Worm (Caenorhabditis elegans) whole organism, L1 larva: ENCODE results near the gene melo-1.

ENCODE experiments used
- C04F5.9 ChIP-seq: sonication (generic microtip); optimal IDR thresholded peaks from 2 replicates; lab custom pipeline; 2016; ENCODE audit warnings: missing genetic modification characterization, missing compliant biosample characterization
- C16A3.4 ChIP-seq: fragments of 150-350 bp; optimal IDR thresholded peaks from 2 replicates; lab custom pipeline; 2014; ENCODE audit warnings: missing biosample characterization, missing genetic modification characterization
- C34B4.2 ChIP-seq: sonication (generic microtip); optimal IDR thresholded peaks from 2 replicates; lab custom pipeline; 2017; ENCODE audit warnings: mild to moderate bottlenecking, missing genetic modification characterization, missing compliant biosample characterization
- F16B12.6 ChIP-seq: fragments of 150-350 bp; optimal IDR thresholded peaks from 2 replicates; lab custom pipeline; 2014; ENCODE audit warnings: missing biosample characterization, missing genetic modification characterization
- Y116A8C.19 ChIP-seq: sonication (generic microtip); optimal IDR thresholded peaks from 2 replicates; lab custom pipeline; 2016; ENCODE audit warnings: missing compliant biosample characterization, missing genetic modification characterization, borderline replicate concordance
- aha-1 ChIP-seq: fragments of 150-350 bp; optimal IDR thresholded peaks from 2 replicates; lab custom pipeline; 2014; ENCODE audit warnings: missing biosample characterization, missing genetic modification characterization
- aly-2 ChIP-seq: fragments of 150-350 bp; optimal IDR thresholded peaks from 2 replicates; lab custom pipeline; 2014; ENCODE audit warnings: missing biosample characterization, missing genetic modification characterization
- ama-1 ChIP-seq: fragments of 150-350 bp; optimal IDR thresholded peaks from 2 replicates; lab custom pipeline; 2014
- blmp-1 ChIP-seq: fragments of 150-350 bp; optimal IDR thresholded peaks from 2 replicates; lab custom pipeline; 2014; ENCODE audit warnings: missing biosample characterization, missing genetic modification characterization
- ceh-63 ChIP-seq: fragments of 200-800 bp; sonication (Bioruptor generic); optimal IDR thresholded peaks from 2 replicates; lab custom pipeline; 2018; ENCODE audit warnings: mild to moderate bottlenecking, missing genetic modification characterization, missing compliant biosample characterization
- ceh-82 ChIP-seq, 3 experiments: fragments of 150-350 bp in 1 of 3; sonication (generic microtip) in 2 of 3; optimal IDR thresholded peaks; 2 replicates each; lab custom pipeline; 2014 to 2017; ENCODE audit warnings: missing biosample characterization in 3 of 3, missing genetic modification characterization in 3 of 3
- ceh-88 ChIP-seq: fragments of 200-800 bp; sonication (Bioruptor generic); IDR thresholded peaks from 2 replicates; pipeline ENCODE4 v1.3.6; 2022; ENCODE audit warnings: missing genetic modification characterization, missing compliant biosample characterization
- ceh-90 ChIP-seq: sonication (generic microtip); optimal IDR thresholded peaks from 2 replicates; lab custom pipeline; 2016; ENCODE audit warnings: missing genetic modification characterization, missing compliant biosample characterization
- dpl-1 ChIP-seq, 3 experiments: fragments of 150-350 bp in 2 of 3; sonication (generic microtip) in 1 of 3; optimal IDR thresholded peaks; 2 replicates each; lab custom pipeline; 2014 to 2017; ENCODE audit warnings: missing biosample characterization in 3 of 3, missing genetic modification characterization in 3 of 3, missing genetic modification reagents in 3 of 3
- efl-1 ChIP-seq, 4 experiments: fragments of 150-350 bp; optimal IDR thresholded peaks in 3 of 4; peaks in 1 of 4; 1 replicate in 1 of 4; 2 replicates in 3 of 4; lab custom pipeline; 2014; ENCODE audit warnings: missing biosample characterization in 2 of 4, missing genetic modification characterization in 2 of 4, missing genetic modification reagents in 2 of 4
- efl-3 ChIP-seq: fragments of 200-800 bp; sonication (Bioruptor generic); optimal IDR thresholded peaks from 2 replicates; lab custom pipeline; 2018; ENCODE audit warnings: mild to moderate bottlenecking, missing genetic modification characterization, missing compliant biosample characterization
- egl-13 ChIP-seq: sonication (generic microtip); optimal IDR thresholded peaks from 2 replicates; lab custom pipeline; 2016; ENCODE audit warnings: missing genotype, missing genetic modification reagents, missing genetic modification characterization, missing compliant biosample characterization
- elt-3 ChIP-seq, 6 experiments: fragments of 150-350 bp in 1 of 6; sonication (generic microtip); optimal IDR thresholded peaks; 2 replicates each; lab custom pipeline; 2017 to 2018; ENCODE audit warnings: missing biosample characterization in 6 of 6, missing genetic modification characterization in 6 of 6, inconsistent platforms in 1 of 6
- ets-5 ChIP-seq: fragments of 200-800 bp; sonication (Bioruptor generic); IDR thresholded peaks from 2 replicates; pipeline ENCODE4 v1.3.6; 2022; ENCODE audit warnings: missing genetic modification characterization, missing compliant biosample characterization
- fkh-10 ChIP-seq: sonication (generic microtip); optimal IDR thresholded peaks from 2 replicates; lab custom pipeline; 2017; ENCODE audit warnings: missing biosample characterization, missing genetic modification reagents, missing genetic modification characterization
- fkh-4 ChIP-seq: sonication (generic microtip); optimal IDR thresholded peaks from 2 replicates; lab custom pipeline; 2016; ENCODE audit warnings: missing compliant biosample characterization, missing genetic modification characterization, borderline replicate concordance
- fkh-8 ChIP-seq: sonication (generic microtip); optimal IDR thresholded peaks from 2 replicates; lab custom pipeline; 2016; ENCODE audit warnings: mild to moderate bottlenecking, missing genetic modification characterization, missing compliant biosample characterization
- fos-1 ChIP-seq: fragments of 150-350 bp; optimal IDR thresholded peaks from 2 replicates; lab custom pipeline; 2014; ENCODE audit warnings: missing biosample characterization, missing genetic modification characterization
- grh-1 ChIP-seq: fragments of 200-800 bp; sonication (Bioruptor generic); IDR thresholded peaks from 2 replicates; pipeline ENCODE4 v1.3.6; 2022; ENCODE audit warnings: missing genetic modification reagents, missing genetic modification characterization, missing compliant biosample characterization
- hpl-2 ChIP-seq: fragments of 150-350 bp; optimal IDR thresholded peaks from 2 replicates; lab custom pipeline; 2014; ENCODE audit warnings: missing biosample characterization, missing genetic modification reagents, missing genetic modification characterization
- irx-1 ChIP-seq: sonication (generic microtip); optimal IDR thresholded peaks from 2 replicates; lab custom pipeline; 2016; ENCODE audit warnings: missing genetic modification characterization, missing compliant biosample characterization
- lin-14 ChIP-seq: fragments of 200-800 bp; sonication (Bioruptor generic); optimal IDR thresholded peaks from 2 replicates; lab custom pipeline; 2018; ENCODE audit warnings: mild to moderate bottlenecking, missing genetic modification characterization, moderate library complexity, missing compliant biosample characterization
- lin-39 ChIP-seq: fragments of 150-350 bp; optimal IDR thresholded peaks from 2 replicates; lab custom pipeline; 2014; ENCODE audit warnings: missing biosample characterization, missing genetic modification reagents, missing genetic modification characterization
- lir-3 ChIP-seq: sonication (generic microtip); optimal IDR thresholded peaks from 2 replicates; lab custom pipeline; 2016; ENCODE audit warnings: mild to moderate bottlenecking, missing genetic modification characterization, moderate library complexity, missing compliant biosample characterization; ENCODE audit not compliant: poor library complexity
- lsy-2 ChIP-seq, 2 experiments: fragments of 150-350 bp; optimal IDR thresholded peaks; 2 replicates each; lab custom pipeline; 2014; ENCODE audit warnings: missing biosample characterization in 2 of 2, missing genetic modification characterization in 2 of 2
- mab-9 ChIP-seq: fragments of 200-800 bp; sonication (Bioruptor generic); IDR thresholded peaks from 2 replicates; pipeline ENCODE4 v1.3.6; 2022; ENCODE audit warnings: missing genetic modification reagents, missing genetic modification characterization, missing compliant biosample characterization
- mdl-1 ChIP-seq, 2 experiments: fragments of 150-350 bp; optimal IDR thresholded peaks; 2 replicates each; lab custom pipeline; 2014 to 2017; ENCODE audit warnings: missing biosample characterization in 2 of 2, missing genetic modification characterization in 2 of 2, inconsistent platforms in 1 of 2
- mep-1 ChIP-seq: fragments of 150-350 bp; optimal IDR thresholded peaks from 2 replicates; lab custom pipeline; 2014; ENCODE audit warnings: missing biosample characterization, missing genetic modification characterization
- nhr-12 ChIP-seq: sonication (generic microtip); optimal IDR thresholded peaks from 2 replicates; lab custom pipeline; 2017; ENCODE audit warnings: missing biosample characterization, missing genetic modification characterization
- nhr-19 ChIP-seq: fragments of 200-800 bp; sonication (Bioruptor generic); conservative IDR thresholded peaks from 2 replicates; pipeline ENCODE4 v1.3.6; 2022; ENCODE audit warnings: missing genetic modification characterization, missing compliant biosample characterization
- nhr-20 ChIP-seq: sonication (generic microtip); optimal IDR thresholded peaks from 2 replicates; lab custom pipeline; 2016; ENCODE audit warnings: mild to moderate bottlenecking, missing genetic modification characterization, missing compliant biosample characterization
- nhr-237 ChIP-seq: fragments of 150-350 bp; optimal IDR thresholded peaks from 2 replicates; lab custom pipeline; 2014; ENCODE audit warnings: missing biosample characterization, missing genetic modification characterization
- nhr-28 ChIP-seq: fragments of 150-350 bp; optimal IDR thresholded peaks from 2 replicates; lab custom pipeline; 2014; ENCODE audit warnings: missing biosample characterization, missing genetic modification characterization
- nhr-47 ChIP-seq: sonication (generic microtip); optimal IDR thresholded peaks from 2 replicates; lab custom pipeline; 2016; ENCODE audit warnings: mild to moderate bottlenecking, missing genetic modification characterization, moderate library complexity, missing compliant biosample characterization
- nhr-71 ChIP-seq: sonication (generic microtip); optimal IDR thresholded peaks from 2 replicates; lab custom pipeline; 2016; ENCODE audit warnings: mild to moderate bottlenecking, missing genetic modification characterization, moderate library complexity, missing compliant biosample characterization
- nhr-77 ChIP-seq: fragments of 150-350 bp; optimal IDR thresholded peaks from 2 replicates; lab custom pipeline; 2014; ENCODE audit warnings: missing biosample characterization, missing genetic modification characterization
- nhr-84 ChIP-seq: sonication (generic microtip); optimal IDR thresholded peaks from 2 replicates; lab custom pipeline; 2017; ENCODE audit warnings: missing biosample characterization, missing genetic modification characterization
- pax-3 ChIP-seq: fragments of 200-800 bp; sonication (Bioruptor generic); optimal IDR thresholded peaks from 2 replicates; lab custom pipeline; 2018; ENCODE audit warnings: mild to moderate bottlenecking, missing genetic modification characterization, moderate library complexity, missing compliant biosample characterization
- pqm-1 ChIP-seq: sonication (generic microtip); optimal IDR thresholded peaks from 3 replicates; lab custom pipeline; 2017; ENCODE audit warnings: missing biosample characterization, missing genetic modification characterization
- skn-1 ChIP-seq: fragments of 150-350 bp; optimal IDR thresholded peaks from 2 replicates; lab custom pipeline; 2014; ENCODE audit warnings: missing biosample characterization, missing genetic modification characterization
- sptf-1 ChIP-seq: fragments of 150-350 bp; optimal IDR thresholded peaks from 2 replicates; lab custom pipeline; 2014; ENCODE audit warnings: missing biosample characterization, missing genetic modification characterization
- sup-37 ChIP-seq: fragments of 200-800 bp; sonication (Bioruptor generic); optimal IDR thresholded peaks from 2 replicates; lab custom pipeline; 2018; ENCODE audit warnings: mild to moderate bottlenecking, missing genetic modification characterization, missing compliant biosample characterization
- swsn-7 ChIP-seq: sonication (generic microtip); optimal IDR thresholded peaks from 2 replicates; lab custom pipeline; 2016; ENCODE audit warnings: missing genetic modification characterization, missing compliant biosample characterization
- unc-130 ChIP-seq: fragments of 150-350 bp; optimal IDR thresholded peaks from 2 replicates; lab custom pipeline; 2017; ENCODE audit warnings: missing biosample characterization, missing genetic modification characterization, inconsistent platforms
- vab-15 ChIP-seq: sonication (generic microtip); optimal IDR thresholded peaks from 2 replicates; lab custom pipeline; 2017; ENCODE audit warnings: missing genotype, mild to moderate bottlenecking, missing genetic modification characterization, missing compliant biosample characterization
- zag-1 ChIP-seq: fragments of 150-350 bp; optimal IDR thresholded peaks from 2 replicates; lab custom pipeline; 2014; ENCODE audit warnings: missing biosample characterization, missing genetic modification characterization
- zip-4 ChIP-seq: fragments of 200-800 bp; sonication (Bioruptor generic); optimal IDR thresholded peaks from 2 replicates; lab custom pipeline; 2018; ENCODE audit warnings: mild to moderate bottlenecking, missing genetic modification characterization, moderate library complexity, missing compliant biosample characterization
- ztf-11 ChIP-seq, 2 experiments: sonication (generic microtip); optimal IDR thresholded peaks; 2 replicates each; lab custom pipeline; 2016 to 2017; ENCODE audit warnings: missing genetic modification characterization in 2 of 2, missing biosample characterization in 1 of 2, missing compliant biosample characterization in 1 of 2

Gene melo-1

DNA sequence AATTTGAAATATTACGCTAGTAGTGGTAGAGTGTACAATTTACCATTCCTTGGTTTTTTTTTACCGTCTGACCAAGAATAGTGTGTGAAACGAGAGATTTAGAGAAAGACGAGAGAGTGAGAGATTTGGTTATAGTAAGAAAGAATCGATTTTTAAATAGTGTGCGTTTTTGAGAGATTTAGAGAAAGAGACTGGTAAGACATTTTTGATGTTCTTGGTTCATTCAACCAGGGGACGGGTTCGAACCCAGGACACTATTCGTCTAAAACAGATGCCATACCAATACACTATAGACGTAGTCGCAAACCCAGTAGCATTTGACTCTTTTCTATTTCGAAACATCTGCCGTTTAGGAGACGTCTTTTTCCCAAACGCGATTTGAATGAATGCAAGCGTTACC is 51.3 kb downstream of the melo-1 start:
- TF ChIP-seq elt-3 (tag; optimal IDR thresholded peaks at IDR 0.05; lab: Kevin White, UChicago): peak in 2 of 6 experiments; percentile 72 to 74
- TF ChIP-seq nhr-47 (tag; lab: Kevin White, UChicago): peak; percentile 93
- no peak for TF ChIP-seq nhr-84 (tag; lab: Kevin White, UChicago)
- peak; percentile 49 for TF ChIP-seq fkh-8 (tag; lab: Kevin White, UChicago)
- TF ChIP-seq ceh-63 (GFP tag; lab: Kevin White, UChicago): no peak
- TF ChIP-seq zag-1 (tag; lab: Kevin White, UChicago): peak; percentile 49
- peak in 1 of 2 experiments; percentile 85 for TF ChIP-seq ztf-11 (tag; optimal IDR thresholded peaks at IDR 0.05; lab: Kevin White, UChicago)
- no peak for TF ChIP-seq C34B4.2 (tag; lab: Kevin White, UChicago)
- TF ChIP-seq C16A3.4 (tag; lab: Kevin White, UChicago): peak; percentile 75
- TF ChIP-seq lsy-2 (tag; optimal IDR thresholded peaks at IDR 0.05; lab: Kevin White, UChicago): peak; percentile 72 to 87
- TF ChIP-seq pax-3 (tag; lab: Kevin White, UChicago): no peak
- TF ChIP-seq sup-37 (GFP tag; lab: Kevin White, UChicago): peak; percentile 27
- no peak for TF ChIP-seq nhr-237
- TF ChIP-seq lin-39 (tag; lab: Kevin White, UChicago): peak; percentile 79
- TF ChIP-seq C04F5.9 (tag; lab: Kevin White, UChicago): peak; percentile 40
- peak; percentile 93 for TF ChIP-seq nhr-71
- peak; percentile 85 for TF ChIP-seq mep-1 (tag; lab: Kevin White, UChicago)
- peak; percentile 44 for TF ChIP-seq blmp-1 (tag; lab: Kevin White, UChicago)
- no peak for TF ChIP-seq aha-1 (tag; lab: Kevin White, UChicago)
- TF ChIP-seq mab-9 (GFP tag; lab: Robert Waterston, UW): peak; percentile 78
- peak; percentile 84 for TF ChIP-seq irx-1 (tag; lab: Kevin White, UChicago)
- TF ChIP-seq ceh-82 (tag; optimal IDR thresholded peaks at IDR 0.05; lab: Kevin White, UChicago): peak; percentile 38 to 68 (median 56)
- TF ChIP-seq nhr-20 (tag; lab: Kevin White, UChicago): peak; percentile 88
- peak; percentile 58 for TF ChIP-seq fkh-4
- TF ChIP-seq pqm-1 (tag; lab: Kevin White, UChicago): no peak
- no peak for TF ChIP-seq sptf-1
- TF ChIP-seq nhr-19 (GFP tag; lab: Robert Waterston, UW): peak; percentile 87
- TF ChIP-seq efl-1 (optimal IDR thresholded peaks at IDR 0.05; lab: Kevin White, UChicago): peak; percentile 73 to 78
- TF ChIP-seq efl-1 (GFP tag; optimal IDR thresholded peaks at IDR 0.05 in 1 of 2; lab: Kevin White, UChicago): peak; percentile 39 to 93
- no peak for TF ChIP-seq vab-15 (tag; lab: Kevin White, UChicago)
- no peak for TF ChIP-seq nhr-28 (tag; lab: Kevin White, UChicago)
- TF ChIP-seq egl-13 (tag; lab: Kevin White, UChicago): no peak
- TF ChIP-seq nhr-12 (tag; lab: Kevin White, UChicago): no peak
- TF ChIP-seq unc-130: no peak
- TF ChIP-seq ceh-90 (tag; lab: Kevin White, UChicago): peak; percentile 32
- no peak for TF ChIP-seq efl-3 (GFP tag; lab: Kevin White, UChicago)
- TF ChIP-seq nhr-77 (tag; lab: Kevin White, UChicago): peak; percentile 55
- peak; percentile 58 for TF ChIP-seq zip-4 (GFP tag; lab: Kevin White, UChicago)
- no peak for TF ChIP-seq F16B12.6 (tag; lab: Kevin White, UChicago)
- peak; percentile 43 for TF ChIP-seq skn-1 (tag; lab: Kevin White, UChicago)
- peak; percentile 81 for TF ChIP-seq aly-2 (tag; lab: Kevin White, UChicago)
- TF ChIP-seq mdl-1 (tag; optimal IDR thresholded peaks at IDR 0.05; lab: Kevin White, UChicago): peak in 1 of 2 experiments; percentile 40
- peak; percentile 92 for TF ChIP-seq swsn-7 (tag; lab: Kevin White, UChicago)
- peak; percentile 64 for TF ChIP-seq lir-3 (tag; lab: Kevin White, UChicago)
- peak; percentile 51 for TF ChIP-seq hpl-2 (GFP tag; lab: Kevin White, UChicago)
- peak; percentile 64 for TF ChIP-seq fos-1 (tag; lab: Kevin White, UChicago)
- peak; percentile 92 for TF ChIP-seq lin-14 (GFP tag; lab: Kevin White, UChicago)
- no peak for TF ChIP-seq ets-5 (GFP tag; lab: Robert Waterston, UW)
- TF ChIP-seq Y116A8C.19 (tag; lab: Kevin White, UChicago): no peak
- no peak for TF ChIP-seq grh-1
- no peak for TF ChIP-seq ama-1 (lab: Kevin White, UChicago)
- no peak for TF ChIP-seq fkh-10 (GFP tag; lab: Kevin White, UChicago)
- TF ChIP-seq ceh-88 (GFP tag; lab: Robert Waterston, UW): peak; percentile 60
- peak; percentile 60 to 61 (median 60) for TF ChIP-seq dpl-1 (GFP tag; optimal IDR thresholded peaks at IDR 0.05; lab: Kevin White, UChicago)
